Worm (Caenorhabditis elegans) whole organism, L1 larva: ENCODE measurements around the gene bet-2.

Source experiments
- Y116A8C.19 ChIP-seq: sonication (generic microtip); optimal IDR thresholded peaks from 2 replicates; lab custom pipeline; 2016; ENCODE audit warnings: missing compliant biosample characterization, missing genetic modification characterization, borderline replicate concordance
- ama-1 ChIP-seq: fragments of 150-350 bp; optimal IDR thresholded peaks from 2 replicates; lab custom pipeline; 2014
- egl-27 ChIP-seq, 2 experiments: fragments of 150-350 bp in 1 of 2; sonication (generic microtip); optimal IDR thresholded peaks; 3 replicates each; lab custom pipeline; 2017 to 2018; ENCODE audit warnings: missing biosample characterization in 2 of 2, missing genetic modification characterization in 2 of 2, missing genetic modification reagents in 2 of 2
- ets-5 ChIP-seq: fragments of 200-800 bp; sonication (Bioruptor generic); IDR thresholded peaks from 2 replicates; pipeline ENCODE4 v1.3.6; 2022; ENCODE audit warnings: missing genetic modification characterization, missing compliant biosample characterization
- isw-1 ChIP-seq: fragments of 200-800 bp; sonication (Bioruptor generic); IDR thresholded peaks from 2 replicates; pipeline ENCODE4 v1.3.6; 2022; ENCODE audit warnings: missing genetic modification characterization, missing compliant biosample characterization
- lin-39 ChIP-seq: fragments of 150-350 bp; optimal IDR thresholded peaks from 2 replicates; lab custom pipeline; 2014; ENCODE audit warnings: missing biosample characterization, missing genetic modification reagents, missing genetic modification characterization
- lir-3 ChIP-seq: sonication (generic microtip); optimal IDR thresholded peaks from 2 replicates; lab custom pipeline; 2016; ENCODE audit warnings: mild to moderate bottlenecking, missing genetic modification characterization, moderate library complexity, missing compliant biosample characterization; ENCODE audit not compliant: poor library complexity
- nhr-19 ChIP-seq: fragments of 200-800 bp; sonication (Bioruptor generic); conservative IDR thresholded peaks from 2 replicates; pipeline ENCODE4 v1.3.6; 2022; ENCODE audit warnings: missing genetic modification characterization, missing compliant biosample characterization
- nhr-28 ChIP-seq: fragments of 150-350 bp; optimal IDR thresholded peaks from 2 replicates; lab custom pipeline; 2014; ENCODE audit warnings: missing biosample characterization, missing genetic modification characterization
- pag-3 ChIP-seq: sonication (generic microtip); optimal IDR thresholded peaks from 2 replicates; lab custom pipeline; 2017; ENCODE audit warnings: missing genetic modification characterization, mild to moderate bottlenecking, missing compliant biosample characterization, antibody characterized with exemption, borderline replicate concordance; ENCODE audit not compliant: insufficient read depth
- snpc-4 ChIP-seq: fragments of 150-350 bp; optimal IDR thresholded peaks from 2 replicates; lab custom pipeline; 2014; ENCODE audit warnings: missing biosample characterization, missing genetic modification characterization
- unc-62 ChIP-seq: fragments of 150-350 bp; optimal IDR thresholded peaks from 2 replicates; lab custom pipeline; 2014; ENCODE audit warnings: missing biosample characterization, missing genetic modification reagents, missing genetic modification characterization
- zip-4 ChIP-seq: fragments of 200-800 bp; sonication (Bioruptor generic); optimal IDR thresholded peaks from 2 replicates; lab custom pipeline; 2018; ENCODE audit warnings: mild to moderate bottlenecking, missing genetic modification characterization, moderate library complexity, missing compliant biosample characterization

ce11 chrX:10556764-10557163, 12.3 kb upstream of the bet-2 start:
- TF ChIP-seq zip-4 (GFP tag; lab: Kevin White, UChicago) (no peak), Y116A8C.19 (tag; lab: Kevin White, UChicago) (no peak), ama-1 (lab: Kevin White, UChicago) (no peak), snpc-4 (tag; lab: Kevin White, UChicago) (no peak), egl-27 (tag; optimal IDR thresholded peaks at IDR 0.05; lab: Kevin White, UChicago) (no peak), ets-5 (no peak), nhr-28 (tag; lab: Kevin White, UChicago) (no peak), lin-39 (no peak), lir-3 (tag; lab: Kevin White, UChicago) (no peak), isw-1 (GFP tag; lab: Robert Waterston, UW) (no peak), unc-62 (GFP tag; lab: Kevin White, UChicago) (no peak), nhr-19 (GFP tag; lab: Robert Waterston, UW) (no peak), pag-3 (tag; lab: Kevin White, UChicago) (no peak)
